Worm (Caenorhabditis elegans): ENCODE data around the gene B0416.2.

Gene B0416.2

DNA sequence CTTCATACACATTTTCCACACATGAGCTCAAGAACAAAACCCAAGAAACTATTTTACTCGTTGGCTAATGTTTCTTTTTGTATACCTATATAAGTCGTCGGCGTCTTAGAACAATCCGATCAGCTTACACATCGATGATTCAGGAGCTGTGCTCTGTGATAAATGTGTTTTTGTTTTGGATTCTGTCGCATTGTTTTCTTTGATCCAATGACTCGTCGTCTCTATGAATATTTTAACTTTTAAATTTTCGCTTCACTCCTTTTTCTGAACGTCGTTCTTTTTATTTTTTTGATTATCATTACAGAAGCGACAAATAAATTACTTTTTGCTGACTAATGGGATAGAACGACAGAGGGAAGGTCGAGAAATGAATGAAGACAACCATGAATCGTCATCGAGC lies 7.6 kb upstream of the B0416.2 start, which contains the start of gene B0416.3:
Gene B0416.3, plus strand, starts transcription at position 301 of the 400 bp plus-strand sequence.
- TF ChIP-seq snpc-4 (tag; optimal IDR thresholded peaks at IDR 0.05) (no peak), nhr-21 (tag; optimal IDR thresholded peaks at IDR 0.05) (no peak), crh-2 (tag; optimal IDR thresholded peaks at IDR 0.05) (no peak), nhr-11 (tag; optimal IDR thresholded peaks at IDR 0.05) (no peak), nhr-10 (tag; optimal IDR thresholded peaks at IDR 0.05) (no peak), elt-1 (tag; optimal IDR thresholded peaks at IDR 0.05) (no peak), skn-1 (tag; optimal IDR thresholded peaks at IDR 0.05) (no peak), ama-1 (optimal IDR thresholded peaks at IDR 0.05) (no peak), ztf-11 (tag; optimal IDR thresholded peaks at IDR 0.05) (no peak), sem-4 (tag; optimal IDR thresholded peaks at IDR 0.05) (no peak)

ce11 chrX:9295471-9295870 lies 3.5 kb upstream of the B0416.2 start:
- no peak for TF ChIP-seq snpc-4 (tag; optimal IDR thresholded peaks at IDR 0.05)
- TF ChIP-seq sma-3 (GFP tag; optimal IDR thresholded peaks at IDR 0.05), result no peak
- TF ChIP-seq gmeb-1 (tag; optimal IDR thresholded peaks at IDR 0.05), result no peak
- TF ChIP-seq ceh-16 (tag; optimal IDR thresholded peaks at IDR 0.05), result no peak
- peak; percentile 89 for TF ChIP-seq fos-1 (tag; optimal IDR thresholded peaks at IDR 0.05)
- peak; percentile 20 for TF ChIP-seq sma-9 (GFP tag; optimal IDR thresholded peaks at IDR 0.05)
- no peak for TF ChIP-seq sma-9 (tag; optimal IDR thresholded peaks at IDR 0.05)

- TF ChIP-seq ztf-11 (tag; optimal IDR thresholded peaks at IDR 0.05), result no peak
- TF ChIP-seq ceh-82 (tag; optimal IDR thresholded peaks at IDR 0.05), result no peak
- TF ChIP-seq lin-13 (GFP tag; optimal IDR thresholded peaks at IDR 0.05), result no peak
- peak in 1 of 2 experiments; percentile 51 for TF ChIP-seq lsy-2 (tag; optimal IDR thresholded peaks at IDR 0.05)
- no peak for TF ChIP-seq blmp-1 (tag; optimal IDR thresholded peaks at IDR 0.05; ENCODE audit: insufficient read depth)
- peak; percentile 51 for TF ChIP-seq nhr-129 (tag; optimal IDR thresholded peaks at IDR 0.05)
- TF ChIP-seq ztf-4 (tag; optimal IDR thresholded peaks at IDR 0.05), result peak; percentile 7
- peak; percentile 35 for TF ChIP-seq nhr-25 (tag; optimal IDR thresholded peaks at IDR 0.05)
- TF ChIP-seq lin-11 (tag; optimal IDR thresholded peaks at IDR 0.05), result peak; percentile 28
- peak; percentile 32 for TF ChIP-seq crh-2 (tag; optimal IDR thresholded peaks at IDR 0.05)
- no peak for TF ChIP-seq aly-2 (tag; optimal IDR thresholded peaks at IDR 0.05)
- peak; percentile 2 for TF ChIP-seq fos-1 (tag; optimal IDR thresholded peaks at IDR 0.05)
- no peak for TF ChIP-seq ZK546.5 (tag; optimal IDR thresholded peaks at IDR 0.05)
- peak; percentile 45 for TF ChIP-seq sem-4 (tag; optimal IDR thresholded peaks at IDR 0.05)
- peak; percentile 38 for TF ChIP-seq F13H6.1 (tag; optimal IDR thresholded peaks at IDR 0.05)
Observed at ce11 chrX:9296591-9296990, 2.4 kb upstream of the B0416.2 start, which contains the start of gene gly-13. Gene gly-13 (minus strand): TSS chrX:9296622.

DNA sequence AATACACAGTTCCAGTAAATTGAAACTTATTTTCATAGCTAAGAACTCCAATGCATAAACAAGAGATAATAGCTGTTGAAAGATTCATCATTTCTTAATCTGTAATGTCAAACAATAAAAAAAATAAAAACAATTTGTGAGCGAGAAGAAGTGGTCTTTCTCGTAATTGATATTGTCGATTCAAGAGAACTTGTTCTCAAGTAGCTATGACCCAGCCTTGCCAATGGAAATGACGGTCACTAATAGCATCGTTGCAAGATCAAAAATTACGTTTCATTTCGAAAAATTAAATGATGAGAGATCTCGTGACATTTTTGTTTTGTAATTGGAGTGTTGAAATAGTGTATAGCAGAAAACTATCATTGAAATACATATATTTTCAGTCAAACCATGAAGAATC lies 1.1 kb upstream of the B0416.2 start, which contains the start of gene B0416.7:
Gene B0416.7, minus strand, starts transcription at position 101 of the 400 bp plus-strand sequence.
- TF ChIP-seq C34F6.9 (tag; optimal IDR thresholded peaks at IDR 0.05) (peak; percentile 6), ceh-16 (tag; optimal IDR thresholded peaks at IDR 0.05) (no peak)

- peak; percentile 21 for TF ChIP-seq nhr-129 (tag; optimal IDR thresholded peaks at IDR 0.05)
- no peak for TF ChIP-seq nhr-237 (tag; optimal IDR thresholded peaks at IDR 0.05)
Observed at ce11 chrX:9300379-9300778, 1.4 kb downstream of the B0416.2 start.

DNA sequence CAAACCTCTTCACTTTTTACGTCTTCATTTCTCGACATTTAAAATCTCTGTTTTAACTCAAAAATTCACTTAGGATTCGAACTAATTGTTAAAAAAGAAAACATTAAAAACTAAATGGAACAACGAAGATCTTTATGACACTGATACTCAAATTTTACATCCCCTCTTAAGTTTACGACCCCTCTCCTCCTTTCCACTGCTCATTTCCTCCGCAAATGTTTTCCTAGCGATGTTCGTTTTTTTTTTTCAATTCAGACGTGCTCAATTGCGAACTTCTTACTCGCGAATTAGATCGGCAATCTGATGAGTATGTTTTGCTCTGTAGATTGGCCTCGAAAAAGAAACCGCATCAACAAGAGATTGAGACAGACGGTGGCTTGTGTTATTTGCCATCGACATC lies 3.8 kb downstream of the B0416.2 start:
- no peak for TF ChIP-seq ztf-11 (tag; optimal IDR thresholded peaks at IDR 0.05)
- TF ChIP-seq mab-5 (tag; optimal IDR thresholded peaks at IDR 0.05), result no peak
- no peak for TF ChIP-seq ztf-4 (tag; optimal IDR thresholded peaks at IDR 0.05)
- no peak for TF ChIP-seq alr-1 (tag; optimal IDR thresholded peaks at IDR 0.05)
- TF ChIP-seq crh-2 (tag; optimal IDR thresholded peaks at IDR 0.05), result no peak
- TF ChIP-seq lin-11 (tag; optimal IDR thresholded peaks at IDR 0.05), result no peak
- TF ChIP-seq nhr-6 (tag; optimal IDR thresholded peaks at IDR 0.05), result no peak
- no peak for TF ChIP-seq zag-1 (tag; optimal IDR thresholded peaks at IDR 0.05)
- TF ChIP-seq nhr-10 (tag; optimal IDR thresholded peaks at IDR 0.05), result no peak
- TF ChIP-seq unc-62 (GFP tag; optimal IDR thresholded peaks at IDR 0.05), result no peak
- no peak for TF ChIP-seq aly-2 (tag; optimal IDR thresholded peaks at IDR 0.05)

All from whole organism, L2 larva.